Worm (Caenorhabditis elegans) whole organism, L4/young adult: ENCODE data around the gene R03G5.6.

ENCODE experiments used
- W03F9.2 ChIP-seq: fragments of 150-350 bp; optimal IDR thresholded peaks from 2 replicates; lab custom pipeline; 2014; ENCODE audit warnings: missing biosample characterization, missing genetic modification characterization
- dao-5 ChIP-seq: sonication (generic microtip); optimal IDR thresholded peaks from 2 replicates; lab custom pipeline; 2016; ENCODE audit warnings: missing genotype, missing genetic modification characterization, moderate library complexity, missing compliant biosample characterization
- him-1 ChIP-seq: sonication (generic microtip); optimal IDR thresholded peaks from 2 replicates; lab custom pipeline; 2016; ENCODE audit warnings: missing genotype, missing genetic modification reagents, missing genetic modification characterization, missing compliant biosample characterization

Gene R03G5.6

ce11 chrX:7809352-7810196 is 7.2 kb downstream of the R03G5.6 start:
- TF ChIP-seq dao-5 (tag; lab: Kevin White, UChicago) = no peak
- no peak for TF ChIP-seq him-1 (tag; lab: Kevin White, UChicago)
- TF ChIP-seq W03F9.2 (tag; lab: Kevin White, UChicago) = peak; percentile 0

ce11 chrX:7808388-7808787 is 8.3 kb downstream of the R03G5.6 start:
- TF ChIP-seq dao-5 (tag; lab: Kevin White, UChicago) = no peak
- TF ChIP-seq W03F9.2 (tag; lab: Kevin White, UChicago) = no peak
- no peak for TF ChIP-seq him-1 (tag; lab: Kevin White, UChicago)

ce11 chrX:7800370-7800769 is 16.4 kb downstream of the R03G5.6 start:
- TF ChIP-seq W03F9.2 (tag; lab: Kevin White, UChicago) (no peak), him-1 (tag; lab: Kevin White, UChicago) (no peak), dao-5 (tag; lab: Kevin White, UChicago) (no peak)

ce11 chrX:7799680-7800079 is 17.0 kb downstream of the R03G5.6 start, which contains the start of gene gpx-7:
gpx-7 (minus strand) TSS chrX:7799780.
- TF ChIP-seq him-1 (tag; lab: Kevin White, UChicago) = no peak
- no peak for TF ChIP-seq W03F9.2 (tag; lab: Kevin White, UChicago)
- no peak for TF ChIP-seq dao-5 (tag; lab: Kevin White, UChicago)

- TF ChIP-seq him-1 (tag; lab: Kevin White, UChicago) (peak; percentile 5), W03F9.2 (tag; lab: Kevin White, UChicago) (no peak), dao-5 (tag; lab: Kevin White, UChicago) (no peak)
Measured at ce11 chrX:7798248-7799020, 18.3 kb downstream of the R03G5.6 start, which contains the start of gene adm-4. adm-4 (minus strand) TSS chrX:7798298.

- peak; percentile 27 for TF ChIP-seq dao-5 (tag; lab: Kevin White, UChicago)
- TF ChIP-seq him-1 (tag; lab: Kevin White, UChicago) = no peak
- TF ChIP-seq W03F9.2 (tag; lab: Kevin White, UChicago) = no peak
Measured at ce11 chrX:7794306-7794743, 22.4 kb downstream of the R03G5.6 start.

- no peak for TF ChIP-seq dao-5 (tag; lab: Kevin White, UChicago)
- no peak for TF ChIP-seq him-1 (tag; lab: Kevin White, UChicago)
- TF ChIP-seq W03F9.2 (tag; lab: Kevin White, UChicago) = no peak
Measured at ce11 chrX:7793377-7794041, 23.2 kb downstream of the R03G5.6 start, which contains the start of gene ZK154.6. ZK154.6 (minus strand) TSS chrX:7793563.

ce11 chrX:7791802-7792201 is 24.9 kb downstream of the R03G5.6 start:
- TF ChIP-seq him-1 (tag; lab: Kevin White, UChicago) = peak; percentile 16
- no peak for TF ChIP-seq W03F9.2 (tag; lab: Kevin White, UChicago)

ce11 chrX:7787885-7788353 is 28.8 kb downstream of the R03G5.6 start, which contains the start of gene ZK154.5:
ZK154.5 (minus strand) TSS chrX:7787935.
- TF ChIP-seq dao-5 (tag; lab: Kevin White, UChicago) (no peak), him-1 (tag; lab: Kevin White, UChicago) (no peak), W03F9.2 (tag; lab: Kevin White, UChicago) (peak; percentile 34)

ce11 chrX:7782389-7782788 is 34.3 kb downstream of the R03G5.6 start, which contains the start of gene ZK154.4:
ZK154.4 (minus strand) TSS chrX:7782415.
- TF ChIP-seq dao-5 (tag; lab: Kevin White, UChicago) = no peak
- peak; percentile 17 for TF ChIP-seq him-1 (tag; lab: Kevin White, UChicago)

- TF ChIP-seq W03F9.2 (tag; lab: Kevin White, UChicago) (no peak), him-1 (tag; lab: Kevin White, UChicago) (no peak), dao-5 (tag; lab: Kevin White, UChicago) (no peak)
Measured at ce11 chrX:7781827-7782226, 34.9 kb downstream of the R03G5.6 start.

- TF ChIP-seq dao-5 (tag; lab: Kevin White, UChicago) (no peak), him-1 (tag; lab: Kevin White, UChicago) (no peak), W03F9.2 (tag; lab: Kevin White, UChicago) (no peak)
Measured at ce11 chrX:7779527-7780033, 37.1 kb downstream of the R03G5.6 start, which contains the start of gene ZK154.1. ZK154.1 (plus strand) TSS chrX:7779577.
